Worm (Caenorhabditis elegans) whole organism, late embryonic: Measurements from ENCODE around the gene F15E6.6.
A peak's percentile ranks its signal among the peaks of the same experiment; 100 is the strongest.

Experiments
- T23F11.4 ChIP-seq: fragments of 200-800 bp; sonication (Bioruptor generic); optimal IDR thresholded peaks from 2 replicates; lab custom pipeline; 2018; ENCODE audit warnings: mild to moderate bottlenecking, missing genetic modification characterization, missing compliant biosample characterization
- Y22D7AL.16 ChIP-seq: sonication (generic microtip); optimal IDR thresholded peaks from 2 replicates; lab custom pipeline; 2016; ENCODE audit warnings: missing genetic modification characterization, missing compliant biosample characterization
- ahr-1 ChIP-seq: sonication (generic microtip); optimal IDR thresholded peaks from 2 replicates; lab custom pipeline; 2016; ENCODE audit warnings: missing genetic modification characterization, missing compliant biosample characterization
- ama-1 ChIP-seq: fragments of 150-350 bp; optimal IDR thresholded peaks from 2 replicates; lab custom pipeline; 2014
- ceh-22 ChIP-seq: sonication (generic microtip); optimal IDR thresholded peaks from 2 replicates; lab custom pipeline; 2017; ENCODE audit warnings: missing biosample characterization, missing genetic modification characterization
- ceh-24 ChIP-seq: sonication (generic microtip); optimal IDR thresholded peaks from 2 replicates; lab custom pipeline; 2016; ENCODE audit warnings: mild to moderate bottlenecking, missing genetic modification characterization, missing compliant biosample characterization
- ceh-34 ChIP-seq: sonication (generic microtip); optimal IDR thresholded peaks from 2 replicates; lab custom pipeline; 2016; ENCODE audit warnings: mild to moderate bottlenecking, missing genetic modification characterization, missing compliant biosample characterization
- dmd-4 ChIP-seq: sonication (generic microtip); optimal IDR thresholded peaks from 2 replicates; lab custom pipeline; 2016; ENCODE audit warnings: borderline replicate concordance, missing genetic modification characterization, missing compliant biosample characterization
- elt-2 ChIP-seq: sonication (generic microtip); optimal IDR thresholded peaks from 2 replicates; lab custom pipeline; 2016; ENCODE audit warnings: missing genetic modification reagents, missing genetic modification characterization, missing compliant biosample characterization
- ets-4 ChIP-seq: sonication (generic microtip); optimal IDR thresholded peaks from 2 replicates; lab custom pipeline; 2016; ENCODE audit warnings: missing genetic modification characterization, missing compliant biosample characterization
- eyg-1 ChIP-seq: sonication (generic microtip); optimal IDR thresholded peaks from 2 replicates; lab custom pipeline; 2016; ENCODE audit warnings: missing genotype, missing genetic modification characterization, missing compliant biosample characterization
- hlh-30 ChIP-seq: sonication (generic microtip); optimal IDR thresholded peaks from 2 replicates; lab custom pipeline; 2017; ENCODE audit warnings: antibody characterized with exemption, missing genetic modification characterization, missing compliant biosample characterization; ENCODE audit not compliant: insufficient read depth
- hlh-6 ChIP-seq: sonication (generic microtip); optimal IDR thresholded peaks from 2 replicates; lab custom pipeline; 2016; ENCODE audit warnings: missing genotype, missing genetic modification characterization, missing compliant biosample characterization
- lin-11 ChIP-seq: fragments of 200-800 bp; sonication (Bioruptor generic); optimal IDR thresholded peaks from 2 replicates; lab custom pipeline; 2018; ENCODE audit warnings: mild to moderate bottlenecking, missing genetic modification characterization, missing compliant biosample characterization
- madf-2 ChIP-seq: sonication (generic microtip); optimal IDR thresholded peaks from 2 replicates; lab custom pipeline; 2017; ENCODE audit warnings: missing genetic modification characterization, missing compliant biosample characterization
- mec-3 ChIP-seq: sonication (generic microtip); optimal IDR thresholded peaks from 2 replicates; lab custom pipeline; 2016; ENCODE audit warnings: borderline replicate concordance, missing genetic modification characterization, missing compliant biosample characterization
- npax-4 ChIP-seq: sonication (generic microtip); optimal IDR thresholded peaks from 2 replicates; lab custom pipeline; 2016; ENCODE audit warnings: missing genetic modification characterization, missing compliant biosample characterization
- odd-2 ChIP-seq: sonication (generic microtip); optimal IDR thresholded peaks from 2 replicates; lab custom pipeline; 2017; ENCODE audit warnings: antibody characterized with exemption, mild to moderate bottlenecking, missing genetic modification characterization, missing compliant biosample characterization
- pag-3 ChIP-seq: sonication (generic microtip); optimal IDR thresholded peaks from 2 replicates; lab custom pipeline; 2016; ENCODE audit warnings: missing compliant biosample characterization, missing genetic modification characterization, borderline replicate concordance
- pat-9 ChIP-seq: fragments of 200-800 bp; sonication (Bioruptor generic); optimal IDR thresholded peaks from 2 replicates; lab custom pipeline; 2018; ENCODE audit warnings: mild to moderate bottlenecking, missing genetic modification characterization, moderate library complexity, missing compliant biosample characterization
- pax-1 ChIP-seq: fragments of 150-350 bp; optimal IDR thresholded peaks from 2 replicates; lab custom pipeline; 2014; ENCODE audit warnings: missing biosample characterization, missing genetic modification characterization
- pha-4 ChIP-seq: fragments of 150-350 bp; optimal IDR thresholded peaks from 2 replicates; lab custom pipeline; 2018; ENCODE audit warnings: missing biosample characterization, missing genetic modification reagents, missing genetic modification characterization
- ref-2 ChIP-seq: sonication (generic microtip); optimal IDR thresholded peaks from 2 replicates; lab custom pipeline; 2016; ENCODE audit warnings: missing genetic modification characterization, missing compliant biosample characterization
- rnt-1 ChIP-seq: sonication (generic microtip); optimal IDR thresholded peaks from 2 replicates; lab custom pipeline; 2016; ENCODE audit warnings: missing genetic modification characterization, missing compliant biosample characterization
- sdc-2 ChIP-seq: sonication (generic microtip); optimal IDR thresholded peaks from 2 replicates; lab custom pipeline; 2016; ENCODE audit warnings: missing genotype, missing genetic modification characterization, missing compliant biosample characterization
- sox-2 ChIP-seq: fragments of 200-800 bp; sonication (Bioruptor generic); IDR thresholded peaks from 2 replicates; pipeline ENCODE4 v1.3.6; 2022; ENCODE audit warnings: missing genetic modification reagents, missing genetic modification characterization, missing compliant biosample characterization
- syd-9 ChIP-seq: sonication (generic microtip); optimal IDR thresholded peaks from 2 replicates; lab custom pipeline; 2016; ENCODE audit warnings: mild to moderate bottlenecking, missing genetic modification characterization, moderate library complexity, missing compliant biosample characterization
- tbx-7 ChIP-seq: sonication (generic microtip); optimal IDR thresholded peaks from 2 replicates; lab custom pipeline; 2016; ENCODE audit warnings: missing genotype, missing genetic modification characterization, missing compliant biosample characterization
- unc-3 ChIP-seq, 2 experiments: fragments of 200-800 bp in 1 of 2; sonication (Bioruptor generic) in 1 of 2; sonication (generic microtip) in 1 of 2; conservative IDR thresholded peaks in 1 of 2; optimal IDR thresholded peaks in 1 of 2; 2 replicates each; pipeline versions ENCODE4 v1.3.6 to Lab custom; 2016 to 2022; ENCODE audit warnings: missing compliant biosample characterization in 2 of 2, missing genetic modification characterization in 2 of 2, missing genetic modification reagents in 1 of 2
- unc-86 ChIP-seq: sonication (generic microtip); optimal IDR thresholded peaks from 2 replicates; lab custom pipeline; 2016; ENCODE audit warnings: missing genetic modification characterization, missing compliant biosample characterization

Gene F15E6.6

ce11 chrIV:4292569-4292968 is 8.6 kb upstream of the F15E6.6 start, which contains the start of gene F15E6.10:
Gene F15E6.10 (plus strand): TSS chrIV:4292869.
- TF ChIP-seq rnt-1 (tag; lab: Kevin White, UChicago) (no peak), ama-1 (lab: Kevin White, UChicago) (no peak), sox-2 (no peak), ets-4 (tag; lab: Kevin White, UChicago) (no peak)

- no peak for TF ChIP-seq pat-9 (tag; lab: Kevin White, UChicago)
- no peak for TF ChIP-seq elt-2 (tag; lab: Kevin White, UChicago)
- no peak for TF ChIP-seq ceh-24
- no peak for TF ChIP-seq unc-86 (tag; lab: Kevin White, UChicago)
- TF ChIP-seq ets-4 (tag; lab: Kevin White, UChicago) = no peak
- no peak for TF ChIP-seq Y22D7AL.16 (tag; lab: Kevin White, UChicago)
These were observed 7.3 kb upstream of the F15E6.6 start, which contains the start of gene F15E6.4 for ce11 chrIV:4291174-4291573. Gene F15E6.4 (plus strand): TSS chrIV:4291474.

ce11 chrIV:4290472-4290871 is 6.6 kb upstream of the F15E6.6 start, which contains the start of gene dct-7:
Gene dct-7 (minus strand): TSS chrIV:4290572.
- TF ChIP-seq pag-3 (no peak), ceh-22 (tag; lab: Kevin White, UChicago) (no peak), tbx-7 (tag; lab: Kevin White, UChicago) (no peak), madf-2 (no peak)

- TF ChIP-seq npax-4 (tag; lab: Kevin White, UChicago) = no peak
- TF ChIP-seq hlh-6 (tag; lab: Kevin White, UChicago) = no peak
- TF ChIP-seq sox-2 = no peak
These were observed 5.3 kb upstream of the F15E6.6 start, which contains the start of gene F15E6.5 for ce11 chrIV:4289267-4289666. Gene F15E6.5 (plus strand): TSS chrIV:4289567.

ce11 chrIV:4288332-4288731 is 4.4 kb upstream of the F15E6.6 start, which contains the start of gene srv-4:
Gene srv-4 (minus strand): TSS chrIV:4288432.
- no peak for TF ChIP-seq ceh-34
- no peak for TF ChIP-seq eyg-1 (tag; lab: Kevin White, UChicago)
- TF ChIP-seq hlh-6 (tag; lab: Kevin White, UChicago) = no peak
- no peak for TF ChIP-seq T23F11.4 (GFP tag; lab: Kevin White, UChicago)
- TF ChIP-seq sdc-2 (tag; lab: Kevin White, UChicago) = no peak
- no peak for TF ChIP-seq odd-2 (tag; lab: Kevin White, UChicago)
- no peak for TF ChIP-seq pat-9 (tag; lab: Kevin White, UChicago)
- TF ChIP-seq unc-3 (GFP tag; conservative IDR thresholded peaks at IDR 0.05; lab: Robert Waterston, UW) = no peak
- no peak for TF ChIP-seq unc-3 (tag; optimal IDR thresholded peaks at IDR 0.05; lab: Kevin White, UChicago)
- TF ChIP-seq ets-4 (tag; lab: Kevin White, UChicago) = no peak
- no peak for TF ChIP-seq dmd-4
- TF ChIP-seq hlh-30 (tag; lab: Kevin White, UChicago) = no peak
- TF ChIP-seq madf-2 = no peak
- TF ChIP-seq pax-1 (tag; lab: Kevin White, UChicago) = no peak
- no peak for TF ChIP-seq npax-4 (tag; lab: Kevin White, UChicago)
- no peak for TF ChIP-seq mec-3 (tag; lab: Kevin White, UChicago)
- no peak for TF ChIP-seq pha-4 (tag; lab: Kevin White, UChicago)
- TF ChIP-seq ref-2 (tag; lab: Kevin White, UChicago) = no peak
- TF ChIP-seq tbx-7 (tag; lab: Kevin White, UChicago) = no peak

- no peak for TF ChIP-seq hlh-6 (tag; lab: Kevin White, UChicago)
- peak; percentile 42 for TF ChIP-seq elt-2 (tag; lab: Kevin White, UChicago)
- no peak for TF ChIP-seq ref-2 (tag; lab: Kevin White, UChicago)
- TF ChIP-seq ets-4 (tag; lab: Kevin White, UChicago) = no peak
- no peak for TF ChIP-seq ahr-1
- no peak for TF ChIP-seq mec-3 (tag; lab: Kevin White, UChicago)
- TF ChIP-seq syd-9 (tag; lab: Kevin White, UChicago) = no peak
- TF ChIP-seq lin-11 (tag; lab: Kevin White, UChicago) = no peak
These were observed 1.1 kb upstream of the F15E6.6 start for ce11 chrIV:4284989-4285388.
